Fruit fly (Drosophila melanogaster): ENCODE data around the gene ana1.

DNA sequence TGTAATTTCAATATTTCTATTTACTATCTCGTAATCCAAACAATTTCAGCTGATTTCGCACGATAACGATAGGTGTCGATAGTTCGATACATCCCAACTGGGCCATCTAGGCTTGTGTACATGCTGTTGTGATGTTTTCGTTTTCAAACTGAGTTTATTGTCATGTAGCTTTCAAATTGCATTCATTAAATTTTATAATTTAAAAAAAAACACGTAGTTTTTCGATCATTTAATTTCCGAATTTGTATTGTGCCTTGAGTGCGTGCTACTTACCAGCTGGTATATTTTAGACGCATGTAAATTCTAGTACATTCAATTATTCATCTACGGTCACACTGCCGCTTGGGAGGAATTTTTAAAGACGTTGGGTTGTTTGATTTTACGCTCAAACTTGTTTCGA, at the start of gene ana1, which contains the start of gene CG13623:
- no peak for TF ChIP-seq dmrt93B (GFP tag; optimal IDR thresholded peaks at IDR 0.05)
- no peak for TF ChIP-seq GATAd (GFP tag; optimal IDR thresholded peaks at IDR 0.05)
- TF ChIP-seq sv (GFP tag; optimal IDR thresholded peaks at IDR 0.05) = no peak
- no peak for TF ChIP-seq psq (GFP tag; optimal IDR thresholded peaks at IDR 0.05)
- no peak for TF ChIP-seq lola (GFP tag; optimal IDR thresholded peaks at IDR 0.05)
- TF ChIP-seq rgr (GFP tag; optimal IDR thresholded peaks at IDR 0.05) = no peak
- no peak for TF ChIP-seq Dfd (GFP tag; optimal IDR thresholded peaks at IDR 0.05)
